Worm (Caenorhabditis elegans): ENCODE results near the gene lias-1.

Gene lias-1

ce11 chrIII:3520417-3520816, 15.5 kb upstream of the lias-1 start (continued):
- no peak for TF ChIP-seq nhr-28 (tag; optimal IDR thresholded peaks at IDR 0.05)
- TF ChIP-seq nhr-237 (tag; optimal IDR thresholded peaks at IDR 0.05) = no peak
- TF ChIP-seq skn-1 (tag; optimal IDR thresholded peaks at IDR 0.05) = no peak
- no peak for TF ChIP-seq ztf-4 (tag; optimal IDR thresholded peaks at IDR 0.05)
- no peak for TF ChIP-seq lin-39 (tag; optimal IDR thresholded peaks at IDR 0.05)
- TF ChIP-seq mdl-1 (tag; optimal IDR thresholded peaks at IDR 0.05) = peak in 1 of 2 experiments; percentile 56
- TF ChIP-seq hlh-17 (GFP tag; optimal IDR thresholded peaks at IDR 0.05; ENCODE audit: borderline replicate concordance) = no peak
- no peak for TF ChIP-seq hpl-2 (GFP tag; optimal IDR thresholded peaks at IDR 0.05)
- TF ChIP-seq nhr-90 (tag; optimal IDR thresholded peaks at IDR 0.05; ENCODE audit: poor library complexity) = peak; percentile 11
- TF ChIP-seq nhr-76 (tag; optimal IDR thresholded peaks at IDR 0.05) = no peak
- peak; percentile 76 for TF ChIP-seq elt-2 (tag; optimal IDR thresholded peaks at IDR 0.05)
- TF ChIP-seq snpc-4 (tag; optimal IDR thresholded peaks at IDR 0.05) = no peak
- no peak for TF ChIP-seq sox-4 (tag; optimal IDR thresholded peaks at IDR 0.05)
- no peak for TF ChIP-seq pag-3 (tag; optimal IDR thresholded peaks at IDR 0.05; ENCODE audit: borderline replicate concordance, insufficient read depth)
- no peak for TF ChIP-seq aha-1 (tag; optimal IDR thresholded peaks at IDR 0.05)
- TF ChIP-seq ceh-90 (tag; optimal IDR thresholded peaks at IDR 0.05) = no peak
- TF ChIP-seq tbx-2 (tag; optimal IDR thresholded peaks at IDR 0.05) = no peak
- no peak for TF ChIP-seq egl-13 (tag; optimal IDR thresholded peaks at IDR 0.05)
- TF ChIP-seq zip-4 (GFP tag; optimal IDR thresholded peaks at IDR 0.05) = no peak
- TF ChIP-seq fkh-4 (tag; optimal IDR thresholded peaks at IDR 0.05; ENCODE audit: borderline replicate concordance) = no peak
- TF ChIP-seq lsy-2 (tag; optimal IDR thresholded peaks at IDR 0.05) = no peak
- TF ChIP-seq nhr-85 (tag) = no peak
- no peak for TF ChIP-seq nhr-84 (tag; optimal IDR thresholded peaks at IDR 0.05)
- no peak for TF ChIP-seq unc-130 (tag; optimal IDR thresholded peaks at IDR 0.05)
- no peak for TF ChIP-seq hlh-4 (tag; optimal IDR thresholded peaks at IDR 0.05)
- no peak for TF ChIP-seq ceh-8 (GFP tag; optimal IDR thresholded peaks at IDR 0.05)

DNA sequence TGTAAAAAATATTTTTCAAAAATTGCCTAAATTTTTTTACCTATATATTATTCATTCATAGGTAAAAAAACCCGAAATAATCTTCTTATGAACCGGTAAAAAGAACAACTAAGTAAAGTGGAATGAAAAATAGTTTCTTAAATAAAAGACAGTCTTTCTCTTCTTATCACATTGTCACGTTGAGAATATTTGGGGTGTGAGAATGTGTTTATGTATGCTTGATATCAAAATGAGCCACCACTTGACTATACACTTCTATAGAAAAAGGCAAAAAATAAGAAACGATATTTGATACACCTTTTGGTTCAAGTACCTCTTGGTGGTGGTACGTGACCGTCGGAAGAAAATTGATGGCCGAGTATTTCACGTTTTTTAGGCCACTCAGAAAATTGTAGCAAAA, 14.6 kb upstream of the lias-1 start, which contains the start of gene hmit-1.3:
hmit-1.3 (minus strand) TSS at position 103 of the 400 bp plus-strand sequence.
- no peak for TF ChIP-seq dpl-1 (GFP tag; optimal IDR thresholded peaks at IDR 0.05)
- TF ChIP-seq skn-1 (tag; optimal IDR thresholded peaks at IDR 0.05) = no peak
- TF ChIP-seq ceh-63 (GFP tag; optimal IDR thresholded peaks at IDR 0.05) = no peak
- TF ChIP-seq ztf-11 (tag; optimal IDR thresholded peaks at IDR 0.05) = no peak
- peak in 1 of 2 experiments; percentile 9 for TF ChIP-seq lin-35 (GFP tag; optimal IDR thresholded peaks at IDR 0.05)

- no peak for TF ChIP-seq ztf-4 (tag; optimal IDR thresholded peaks at IDR 0.05)
- peak in 1 of 2 experiments; percentile 67 for TF ChIP-seq lin-35 (GFP tag; optimal IDR thresholded peaks at IDR 0.05)
- TF ChIP-seq efl-1 (optimal IDR thresholded peaks at IDR 0.05) = peak; percentile 26 to 52
- TF ChIP-seq efl-1 (GFP tag; optimal IDR thresholded peaks at IDR 0.05 in 1 of 2) = peak; percentile 48 to 96
- peak in 2 of 3 experiments; percentile 37 to 46 for TF ChIP-seq dpl-1 (GFP tag; optimal IDR thresholded peaks at IDR 0.05)
These were observed 6.9 kb upstream of the lias-1 start for ce11 chrIII:3511808-3512207.

DNA sequence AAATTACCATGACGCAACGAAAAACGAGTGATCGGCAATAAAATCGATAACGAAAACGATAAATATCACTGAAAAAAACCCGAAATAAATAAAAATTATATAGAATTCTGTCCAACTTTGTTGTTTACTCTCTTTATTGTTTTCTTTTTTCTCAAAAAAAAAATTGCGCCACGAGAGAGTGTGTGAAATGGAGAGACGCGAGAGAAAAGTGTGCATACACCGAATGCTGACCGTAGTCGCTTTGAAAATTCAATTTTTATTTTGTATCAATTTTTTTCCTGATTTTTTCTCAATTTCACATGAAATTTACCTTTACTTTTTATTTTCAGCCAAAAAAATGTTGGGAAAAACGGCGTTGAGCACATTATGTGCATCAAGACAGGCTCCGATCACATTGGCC, 5.0 kb upstream of the lias-1 start, which contains the start of the genes M01F1.4 and mrpl-35:
M01F1.4 (minus strand) TSS at position 126 of the 400 bp plus-strand sequence.
mrpl-35 (plus strand) TSS at position 330 of the 400 bp plus-strand sequence.
- no peak for TF ChIP-seq ceh-8 (GFP tag; optimal IDR thresholded peaks at IDR 0.05)
- TF ChIP-seq ztf-4 (tag; optimal IDR thresholded peaks at IDR 0.05) = no peak
- TF ChIP-seq unc-98 (GFP tag; IDR thresholded peaks at IDR 0.05) = no peak
- no peak for TF ChIP-seq Y116A8C.19 (tag; optimal IDR thresholded peaks at IDR 0.05; ENCODE audit: borderline replicate concordance)
- peak; percentile 52 for TF ChIP-seq snpc-4 (tag; optimal IDR thresholded peaks at IDR 0.05)
- peak in 1 of 3 experiments; percentile 59 for TF ChIP-seq ceh-82 (tag; optimal IDR thresholded peaks at IDR 0.05)
- peak; percentile 57 for TF ChIP-seq nhr-20 (tag; optimal IDR thresholded peaks at IDR 0.05)
- no peak; the same call in 1 of the 2 replicates for TF ChIP-seq isw-1 (GFP tag; IDR thresholded peaks at IDR 0.05)
- no peak for TF ChIP-seq unc-62 (GFP tag; optimal IDR thresholded peaks at IDR 0.05)
- peak; percentile 28 for TF ChIP-seq swsn-7 (tag; optimal IDR thresholded peaks at IDR 0.05)
- no peak for TF ChIP-seq C34B4.2 (tag; optimal IDR thresholded peaks at IDR 0.05)
- TF ChIP-seq skn-1 (tag; optimal IDR thresholded peaks at IDR 0.05) = peak; percentile 72
- no peak for TF ChIP-seq grh-1 (GFP tag; IDR thresholded peaks at IDR 0.05)
- TF ChIP-seq tbx-2 (tag; optimal IDR thresholded peaks at IDR 0.05) = peak; percentile 23
- no peak for TF ChIP-seq sox-4 (tag; optimal IDR thresholded peaks at IDR 0.05)
- TF ChIP-seq blmp-1 (tag; optimal IDR thresholded peaks at IDR 0.05) = peak; percentile 67
- peak in 1 of 6 experiments; percentile 63 for TF ChIP-seq elt-3 (tag; optimal IDR thresholded peaks at IDR 0.05)
- no peak for TF ChIP-seq zag-1 (tag; optimal IDR thresholded peaks at IDR 0.05)
- TF ChIP-seq efl-1 (optimal IDR thresholded peaks at IDR 0.05) = peak; percentile 54 to 57
- TF ChIP-seq efl-1 (GFP tag; optimal IDR thresholded peaks at IDR 0.05 in 1 of 2) = peak; percentile 76 to 94
- TF ChIP-seq lin-39 (tag; optimal IDR thresholded peaks at IDR 0.05) = no peak
- peak; percentile 4 for TF ChIP-seq fkh-8 (tag; optimal IDR thresholded peaks at IDR 0.05)
- TF ChIP-seq hpl-2 (GFP tag; optimal IDR thresholded peaks at IDR 0.05) = no peak
- peak; percentile 38 for TF ChIP-seq rnt-1 (tag; optimal IDR thresholded peaks at IDR 0.05)

Data from whole organism, L1 larva.